Worm (Caenorhabditis elegans) whole organism, L1 larva: Measurements from ENCODE around the gene xol-1.

ENCODE experiments used
- blmp-1 ChIP-seq: fragments of 150-350 bp; optimal IDR thresholded peaks from 2 replicates; lab custom pipeline; 2014; ENCODE audit warnings: missing biosample characterization, missing genetic modification characterization
- fkh-10 ChIP-seq: sonication (generic microtip); optimal IDR thresholded peaks from 2 replicates; lab custom pipeline; 2017; ENCODE audit warnings: missing biosample characterization, missing genetic modification reagents, missing genetic modification characterization
- nhr-11 ChIP-seq: fragments of 150-350 bp; optimal IDR thresholded peaks from 2 replicates; lab custom pipeline; 2014; ENCODE audit warnings: missing biosample characterization, missing genetic modification characterization
- nhr-237 ChIP-seq: fragments of 150-350 bp; optimal IDR thresholded peaks from 2 replicates; lab custom pipeline; 2014; ENCODE audit warnings: missing biosample characterization, missing genetic modification characterization
- nhr-28 ChIP-seq: fragments of 150-350 bp; optimal IDR thresholded peaks from 2 replicates; lab custom pipeline; 2014; ENCODE audit warnings: missing biosample characterization, missing genetic modification characterization
- nhr-71 ChIP-seq: sonication (generic microtip); optimal IDR thresholded peaks from 2 replicates; lab custom pipeline; 2016; ENCODE audit warnings: mild to moderate bottlenecking, missing genetic modification characterization, moderate library complexity, missing compliant biosample characterization
- nhr-76 ChIP-seq: sonication (generic microtip); optimal IDR thresholded peaks from 2 replicates; lab custom pipeline; 2017; ENCODE audit warnings: missing biosample characterization, missing genetic modification characterization
- snpc-4 ChIP-seq: fragments of 150-350 bp; optimal IDR thresholded peaks from 2 replicates; lab custom pipeline; 2014; ENCODE audit warnings: missing biosample characterization, missing genetic modification characterization
- sptf-1 ChIP-seq: fragments of 150-350 bp; optimal IDR thresholded peaks from 2 replicates; lab custom pipeline; 2014; ENCODE audit warnings: missing biosample characterization, missing genetic modification characterization
- unc-62 ChIP-seq: fragments of 150-350 bp; optimal IDR thresholded peaks from 2 replicates; lab custom pipeline; 2014; ENCODE audit warnings: missing biosample characterization, missing genetic modification reagents, missing genetic modification characterization

DNA sequence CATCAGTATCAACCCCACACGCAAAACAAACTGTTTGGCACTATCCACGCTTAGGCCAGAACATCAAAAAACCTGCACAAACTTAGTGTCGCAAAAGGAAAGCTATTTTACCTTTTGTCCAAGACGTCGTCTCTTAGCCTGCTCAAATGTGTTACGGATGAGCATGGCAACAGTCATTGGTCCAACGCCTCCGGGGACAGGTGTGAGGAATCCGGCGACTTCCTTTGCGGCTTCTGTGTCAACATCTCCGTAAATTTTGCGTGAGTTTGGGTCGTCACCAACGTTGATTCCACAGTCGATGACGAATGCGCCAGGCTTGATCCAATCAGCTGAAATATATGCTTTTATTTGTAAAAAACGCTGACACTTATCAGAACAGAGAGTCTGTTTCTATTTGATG is 43.6 kb downstream of the xol-1 start:
- TF ChIP-seq unc-62 (GFP tag; lab: Kevin White, UChicago) (no peak), nhr-76 (no peak), blmp-1 (tag; lab: Kevin White, UChicago) (no peak), nhr-71 (tag; lab: Kevin White, UChicago) (no peak), fkh-10 (GFP tag; lab: Kevin White, UChicago) (no peak), sptf-1 (tag; lab: Kevin White, UChicago) (no peak), nhr-28 (tag; lab: Kevin White, UChicago) (no peak), snpc-4 (no peak), nhr-11 (tag; lab: Kevin White, UChicago) (no peak), nhr-237 (no peak)
